Fruit fly (Drosophila melanogaster) whole organism, pupa: ENCODE measurements around the gene CG14441.
A peak's percentile ranks its signal among the peaks of the same experiment; 100 is the strongest.

Experiments
- CG10348 ChIP-seq: fragments of 200-800 bp; sonication (Bioruptor generic); IDR thresholded peaks from 2 replicates; pipeline ENCODE4 v1.3.6; 2022; ENCODE audit warnings: missing biosample characterization, missing genetic modification characterization
- CG12605 ChIP-seq: fragments of 200-800 bp; sonication (Bioruptor generic); IDR thresholded peaks from 2 replicates; pipeline ENCODE4 v1.3.6; 2022; ENCODE audit warnings: missing biosample characterization, missing genetic modification characterization
- CG13204 ChIP-seq: fragments of 200-800 bp; sonication (Bioruptor generic); optimal IDR thresholded peaks from 2 replicates; lab custom pipeline; 2018; ENCODE audit warnings: missing biosample characterization, mild to moderate bottlenecking, missing genetic modification characterization, moderate library complexity
- CG14655 ChIP-seq: fragments of 200-800 bp; sonication (Bioruptor generic); optimal IDR thresholded peaks from 3 replicates; lab custom pipeline; 2017; ENCODE audit warnings: mild to moderate bottlenecking, missing biosample characterization, missing genetic modification reagents, missing genetic modification characterization
- CG15710 ChIP-seq: fragments of 200-800 bp; sonication (Bioruptor generic); optimal IDR thresholded peaks from 2 replicates; lab custom pipeline; 2018; ENCODE audit warnings: missing biosample characterization, mild to moderate bottlenecking, missing genetic modification characterization, moderate library complexity
- CG17806 ChIP-seq: fragments of 200-800 bp; sonication (Bioruptor generic); optimal IDR thresholded peaks from 2 replicates; lab custom pipeline; 2018; ENCODE audit warnings: missing biosample characterization, mild to moderate bottlenecking, missing genetic modification characterization, moderate library complexity
- CG32121 ChIP-seq: fragments of 200-800 bp; sonication (Bioruptor generic); IDR thresholded peaks from 2 replicates; pipeline ENCODE4 v1.3.6; 2022; ENCODE audit warnings: missing biosample characterization, missing genetic modification characterization
- CG34367 ChIP-seq: fragments of 200-800 bp; sonication (Bioruptor generic); optimal IDR thresholded peaks from 2 replicates; lab custom pipeline; 2018; ENCODE audit warnings: missing biosample characterization, mild to moderate bottlenecking, missing genetic modification characterization
- CG4496 ChIP-seq: fragments of 200-800 bp; sonication (Bioruptor generic); IDR thresholded peaks from 3 replicates; pipeline ENCODE4 v1.3.6; 2022; ENCODE audit warnings: missing biosample characterization, missing genetic modification characterization
- CG8159 ChIP-seq: fragments of 200-800 bp; sonication (Bioruptor generic); optimal IDR thresholded peaks from 3 replicates; lab custom pipeline; 2018; ENCODE audit warnings: missing biosample characterization, mild to moderate bottlenecking, missing genetic modification characterization, moderate library complexity
- CG8301 ChIP-seq: fragments of 200-800 bp; sonication (Bioruptor generic); optimal IDR thresholded peaks from 2 replicates; lab custom pipeline; 2018; ENCODE audit warnings: missing biosample characterization, mild to moderate bottlenecking, missing genetic modification characterization
- CG9948 ChIP-seq: fragments of 200-800 bp; sonication (Bioruptor generic); optimal IDR thresholded peaks from 2 replicates; lab custom pipeline; 2018; ENCODE audit warnings: missing biosample characterization, mild to moderate bottlenecking, missing genetic modification characterization, moderate library complexity
- D1 ChIP-seq: fragments of 200-800 bp; sonication (Bioruptor generic); optimal IDR thresholded peaks from 2 replicates; lab custom pipeline; 2018; ENCODE audit warnings: missing biosample characterization, mild to moderate bottlenecking, missing genetic modification characterization, moderate library complexity
- EcR ChIP-seq: fragments of 200-800 bp; sonication (Bioruptor generic); optimal IDR thresholded peaks from 3 replicates; lab custom pipeline; 2019; ENCODE audit warnings: missing biosample characterization, missing genetic modification characterization, mild to moderate bottlenecking, moderate library complexity, missing genetic modification reagents
- Ets98B ChIP-seq: fragments of 200-800 bp; sonication (Bioruptor generic); IDR thresholded peaks from 2 replicates; pipeline ENCODE4 v1.3.6; 2022; ENCODE audit warnings: missing biosample characterization, missing genetic modification characterization
- Pif1A ChIP-seq: fragments of 200-800 bp; sonication (Bioruptor generic); optimal IDR thresholded peaks from 3 replicates; lab custom pipeline; 2016; ENCODE audit warnings: missing biosample characterization, missing genetic modification characterization
- Pif1B ChIP-seq: fragments of 200-800 bp; sonication (Bioruptor generic); optimal IDR thresholded peaks from 3 replicates; lab custom pipeline; 2016; ENCODE audit warnings: missing biosample characterization, missing genetic modification characterization
- Snoo ChIP-seq: fragments of 200-800 bp; sonication (Bioruptor generic); optimal IDR thresholded peaks from 3 replicates; lab custom pipeline; 2017; ENCODE audit warnings: missing biosample characterization, mild to moderate bottlenecking, missing genetic modification characterization, inconsistent platforms
- fd96Ca ChIP-seq: fragments of 200-800 bp; sonication (Bioruptor generic); IDR thresholded peaks from 3 replicates; pipeline ENCODE4 v1.3.6; 2022; ENCODE audit warnings: missing biosample characterization, missing genetic modification characterization
- gl ChIP-seq: fragments of 200-800 bp; sonication (Bioruptor generic); optimal IDR thresholded peaks from 2 replicates; lab custom pipeline; 2018; ENCODE audit warnings: missing biosample characterization, mild to moderate bottlenecking, missing genetic modification characterization
- rn ChIP-seq: fragments of 200-800 bp; sonication (Bioruptor generic); IDR thresholded peaks from 2 replicates; pipeline ENCODE4 v1.3.6; 2022; ENCODE audit warnings: missing biosample characterization, missing genetic modification characterization

The CG14441 gene

dm6 chrX:6702591-6702990 is 3.3 kb downstream of the CG14441 start:
- TF ChIP-seq CG32121 (GFP tag; lab: Robert Waterston, UW) (peak; percentile 31; the same call in 1 of the 2 replicates), CG12605 (GFP tag; lab: Robert Waterston, UW) (peak; percentile 32; the same call in 1 of the 2 replicates), Ets98B (GFP tag; lab: Robert Waterston, UW) (no peak; the same call in 1 of the 2 replicates), CG4496 (GFP tag; lab: Robert Waterston, UW) (peak; percentile 67), fd96Ca (GFP tag; lab: Robert Waterston, UW) (peak; percentile 31; the same call in 1 of the 3 replicates)

- TF ChIP-seq EcR (GFP tag; lab: Kevin White, UChicago), result no peak
- peak; percentile 6 for TF ChIP-seq CG15710 (tag; lab: Kevin White, UChicago)
- TF ChIP-seq CG14655 (GFP tag; lab: Kevin White, UChicago), result peak; percentile 64
- no peak for TF ChIP-seq CG32121 (GFP tag; lab: Robert Waterston, UW)
- TF ChIP-seq CG4496 (GFP tag; lab: Robert Waterston, UW), result peak; percentile 38; the same call in 1 of the 3 replicates
- TF ChIP-seq CG9948 (tag; lab: Kevin White, UChicago), result peak; percentile 22
- TF ChIP-seq CG34367 (tag; lab: Kevin White, UChicago), result peak; percentile 14
- peak; percentile 15 for TF ChIP-seq CG8301 (tag; lab: Kevin White, UChicago)
- TF ChIP-seq fd96Ca (GFP tag; lab: Robert Waterston, UW), result no peak
- TF ChIP-seq Snoo (tag; lab: Kevin White, UChicago), result no peak
- no peak for TF ChIP-seq CG13204
- no peak for TF ChIP-seq Pif1B (GFP tag; lab: Kevin White, UChicago)
- TF ChIP-seq rn, result no peak
- 0 out of 2 replicates have a peak, but pooled peaks have one; percentile 5 for TF ChIP-seq CG12605 (GFP tag; lab: Robert Waterston, UW)
- no peak for TF ChIP-seq Ets98B (GFP tag; lab: Robert Waterston, UW)
- no peak for TF ChIP-seq D1 (tag; lab: Kevin White, UChicago)
- TF ChIP-seq gl (tag; lab: Kevin White, UChicago), result no peak
- TF ChIP-seq CG8159, result peak; percentile 39
- no peak for TF ChIP-seq Pif1A (GFP tag; lab: Kevin White, UChicago)
- TF ChIP-seq CG10348, result no peak
- TF ChIP-seq CG17806 (tag; lab: Kevin White, UChicago), result peak; percentile 6
Measured at dm6 chrX:6703237-6703636, 3.9 kb downstream of the CG14441 start.

- no peak for TF ChIP-seq rn
- TF ChIP-seq Pif1B (GFP tag; lab: Kevin White, UChicago), result peak; percentile 16
- TF ChIP-seq gl (tag; lab: Kevin White, UChicago), result no peak
- no peak for TF ChIP-seq CG10348
- TF ChIP-seq CG9948 (tag; lab: Kevin White, UChicago), result peak; percentile 52
- peak; percentile 65 for TF ChIP-seq CG14655 (GFP tag; lab: Kevin White, UChicago)
- no peak for TF ChIP-seq D1 (tag; lab: Kevin White, UChicago)
- TF ChIP-seq fd96Ca (GFP tag; lab: Robert Waterston, UW), result no peak
- no peak for TF ChIP-seq Ets98B (GFP tag; lab: Robert Waterston, UW)
- no peak for TF ChIP-seq EcR (GFP tag; lab: Kevin White, UChicago)
- peak; percentile 33 for TF ChIP-seq CG34367 (tag; lab: Kevin White, UChicago)
- TF ChIP-seq CG32121 (GFP tag; lab: Robert Waterston, UW), result no peak
- no peak for TF ChIP-seq CG12605 (GFP tag; lab: Robert Waterston, UW)
- peak; percentile 28 for TF ChIP-seq CG17806 (tag; lab: Kevin White, UChicago)
- TF ChIP-seq CG4496 (GFP tag; lab: Robert Waterston, UW), result no peak
- peak; percentile 63 for TF ChIP-seq CG8159
- TF ChIP-seq Pif1A (GFP tag; lab: Kevin White, UChicago), result peak; percentile 51
- TF ChIP-seq CG8301 (tag; lab: Kevin White, UChicago), result peak; percentile 49
- TF ChIP-seq CG15710 (tag; lab: Kevin White, UChicago), result peak; percentile 53
- TF ChIP-seq CG13204, result no peak
- no peak for TF ChIP-seq Snoo (tag; lab: Kevin White, UChicago)
Measured at dm6 chrX:6703957-6704356, 4.6 kb downstream of the CG14441 start.

- TF ChIP-seq Snoo (tag; lab: Kevin White, UChicago), result peak; percentile 8
- TF ChIP-seq D1 (tag; lab: Kevin White, UChicago), result no peak
- peak; percentile 28 for TF ChIP-seq Pif1B (GFP tag; lab: Kevin White, UChicago)
- peak; percentile 60; the same call in 1 of the 3 replicates for TF ChIP-seq fd96Ca (GFP tag; lab: Robert Waterston, UW)
- no peak for TF ChIP-seq rn
- peak; percentile 25 for TF ChIP-seq CG17806 (tag; lab: Kevin White, UChicago)
- TF ChIP-seq CG13204, result no peak
- peak; percentile 22 for TF ChIP-seq Pif1A (GFP tag; lab: Kevin White, UChicago)
- peak; percentile 23 for TF ChIP-seq CG9948 (tag; lab: Kevin White, UChicago)
- no peak for TF ChIP-seq Ets98B (GFP tag; lab: Robert Waterston, UW)
- TF ChIP-seq CG12605 (GFP tag; lab: Robert Waterston, UW), result no peak
- TF ChIP-seq CG14655 (GFP tag; lab: Kevin White, UChicago), result peak; percentile 65
- no peak for TF ChIP-seq CG10348
- peak; percentile 16 for TF ChIP-seq CG34367 (tag; lab: Kevin White, UChicago)
- TF ChIP-seq CG4496 (GFP tag; lab: Robert Waterston, UW), result peak; percentile 49; the same call in 2 of the 3 replicates
- peak; percentile 3 for TF ChIP-seq gl (tag; lab: Kevin White, UChicago)
- no peak for TF ChIP-seq EcR (GFP tag; lab: Kevin White, UChicago)
- peak; percentile 24 for TF ChIP-seq CG15710 (tag; lab: Kevin White, UChicago)
- peak; percentile 27 for TF ChIP-seq CG8301 (tag; lab: Kevin White, UChicago)
- peak; percentile 21 for TF ChIP-seq CG8159
- TF ChIP-seq CG32121 (GFP tag; lab: Robert Waterston, UW), result peak; percentile 30; the same call in 1 of the 2 replicates
Measured at dm6 chrX:6705059-6705802, 5.9 kb downstream of the CG14441 start.
